Fruit fly (Drosophila melanogaster) whole organism, embryonic: ENCODE measurements around the gene CG8673.

Experiments
- Abd-B ChIP-seq: fragments of 200-800 bp; sonication (Bioruptor generic); optimal IDR thresholded peaks from 2 replicates; lab custom pipeline; 2018; ENCODE audit warnings: missing biosample characterization, mild to moderate bottlenecking, missing genetic modification characterization, moderate library complexity
- Adf1 ChIP-seq: fragments of 200-800 bp; sonication (Bioruptor generic); IDR thresholded peaks from 2 replicates; pipeline ENCODE4 v1.3.6; 2022; ENCODE audit warnings: missing biosample characterization, missing genetic modification characterization
- BEAF-32 ChIP-seq: fragments of 200-800 bp; sonication (Bioruptor generic); optimal IDR thresholded peaks from 3 replicates; lab custom pipeline; 2017; ENCODE audit warnings: missing biosample characterization, missing genetic modification characterization, mild to moderate bottlenecking, moderate library complexity, missing genetic modification reagents
- Bgb ChIP-seq: fragments of 200-800 bp; sonication (Bioruptor generic); IDR thresholded peaks from 2 replicates; pipeline ENCODE4 v1.3.6; 2022; ENCODE audit warnings: missing biosample characterization, missing genetic modification characterization; ENCODE audit not compliant: partially characterized antibody
- CG10267 ChIP-seq: fragments of 200-800 bp; sonication (Bioruptor generic); optimal IDR thresholded peaks from 2 replicates; lab custom pipeline; 2018; ENCODE audit warnings: missing biosample characterization, mild to moderate bottlenecking, missing genetic modification characterization, moderate library complexity
- CG11085 ChIP-seq: fragments of 200-800 bp; sonication (Bioruptor generic); IDR thresholded peaks from 2 replicates; pipeline ENCODE4 v1.3.6; 2022; ENCODE audit warnings: missing biosample characterization, missing genetic modification characterization
- CG11695 ChIP-seq: fragments of 200-800 bp; sonication (Bioruptor generic); IDR thresholded peaks from 3 replicates; pipeline ENCODE4 v1.3.6; 2022; ENCODE audit warnings: missing biosample characterization, missing genetic modification characterization
- CG13296 ChIP-seq: fragments of 200-800 bp; sonication (Bioruptor generic); optimal IDR thresholded peaks from 3 replicates; lab custom pipeline; 2018; ENCODE audit warnings: missing biosample characterization, mild to moderate bottlenecking, missing genetic modification characterization
- CG13424 ChIP-seq: fragments of 200-800 bp; sonication (Bioruptor generic); optimal IDR thresholded peaks from 2 replicates; lab custom pipeline; 2019; ENCODE audit warnings: missing biosample characterization, mild to moderate bottlenecking, missing genetic modification characterization, moderate library complexity
- CG13624 ChIP-seq: fragments of 200-800 bp; sonication (Bioruptor generic); optimal IDR thresholded peaks from 2 replicates; lab custom pipeline; 2016; ENCODE audit warnings: missing biosample characterization, missing genetic modification characterization
- CG14860 ChIP-seq: fragments of 200-800 bp; sonication (Bioruptor generic); IDR thresholded peaks from 3 replicates; pipeline ENCODE4 v1.3.6; 2022; ENCODE audit warnings: missing biosample characterization, missing genetic modification characterization; ENCODE audit not compliant: partially characterized antibody
- CG15514 ChIP-seq: fragments of 200-800 bp; sonication (Bioruptor generic); optimal IDR thresholded peaks from 3 replicates; lab custom pipeline; 2017; ENCODE audit warnings: missing biosample characterization, missing genetic modification characterization, mild to moderate bottlenecking, moderate library complexity, missing genetic modification reagents
- CG17359 ChIP-seq: fragments of 200-800 bp; sonication (Bioruptor generic); optimal IDR thresholded peaks from 3 replicates; lab custom pipeline; 2018; ENCODE audit warnings: missing biosample characterization, mild to moderate bottlenecking, missing genetic modification characterization, moderate library complexity
- CG1792 ChIP-seq: fragments of 200-800 bp; sonication (Bioruptor generic); optimal IDR thresholded peaks from 2 replicates; lab custom pipeline; 2016; ENCODE audit warnings: missing biosample characterization, missing genetic modification characterization
- CG2202 ChIP-seq: fragments of 200-800 bp; sonication (Bioruptor generic); optimal IDR thresholded peaks from 2 replicates; lab custom pipeline; 2018; ENCODE audit warnings: missing biosample characterization, mild to moderate bottlenecking, missing genetic modification characterization
- CG34422 ChIP-seq: fragments of 200-800 bp; sonication (Bioruptor generic); IDR thresholded peaks from 3 replicates; pipeline ENCODE4 v1.3.6; 2022; ENCODE audit warnings: missing biosample characterization, missing genetic modification characterization
- CG3838 ChIP-seq: fragments of 200-800 bp; sonication (Bioruptor generic); optimal IDR thresholded peaks from 3 replicates; lab custom pipeline; 2016; ENCODE audit warnings: missing biosample characterization, missing genetic modification characterization
- CG4360 ChIP-seq: fragments of 200-800 bp; sonication (Bioruptor generic); IDR thresholded peaks from 2 replicates; pipeline ENCODE4 v1.3.6; 2022; ENCODE audit warnings: missing biosample characterization, missing genetic modification characterization
- CG4617 ChIP-seq: fragments of 200-800 bp; sonication (Bioruptor generic); optimal IDR thresholded peaks from 3 replicates; lab custom pipeline; 2016; ENCODE audit warnings: missing biosample characterization, missing genetic modification characterization, borderline replicate concordance
- CG5245 ChIP-seq: fragments of 200-800 bp; sonication (Bioruptor generic); optimal IDR thresholded peaks from 3 replicates; lab custom pipeline; 2016; ENCODE audit warnings: missing biosample characterization, missing genetic modification characterization
- CG7357 ChIP-seq: fragments of 200-800 bp; sonication (Bioruptor generic); IDR thresholded peaks from 3 replicates; pipeline ENCODE4 v1.3.6; 2022; ENCODE audit warnings: missing biosample characterization, missing genetic modification characterization
- CrebB ChIP-seq: fragments of 200-800 bp; sonication (Bioruptor generic); optimal IDR thresholded peaks from 3 replicates; lab custom pipeline; 2018; ENCODE audit warnings: missing biosample characterization, mild to moderate bottlenecking, missing genetic modification characterization
- Deaf1 ChIP-seq: fragments of 200-800 bp; optimal IDR thresholded peaks from 3 replicates; lab custom pipeline; 2019; ENCODE audit warnings: missing biosample characterization, mild to moderate bottlenecking, missing genetic modification characterization, moderate library complexity
- Dek ChIP-seq: fragments of 200-800 bp; sonication (Bioruptor generic); optimal IDR thresholded peaks from 3 replicates; lab custom pipeline; 2019; ENCODE audit warnings: missing biosample characterization, mild to moderate bottlenecking, missing genetic modification characterization, moderate library complexity
- Med ChIP-seq: fragments of 200-800 bp; sonication (Bioruptor generic); peaks from one replicate; lab custom pipeline; 2016; ENCODE audit warnings: missing biosample characterization, missing genetic modification characterization, mild to moderate bottlenecking, inconsistent platforms, moderate library complexity
- Pdp1 ChIP-seq, 2 experiments: fragments of 200-800 bp; sonication (Bioruptor generic); optimal IDR thresholded peaks; 3 replicates each; lab custom pipeline; 2016; ENCODE audit warnings: missing biosample characterization in 2 of 2, missing genetic modification characterization in 2 of 2, mild to moderate bottlenecking in 1 of 2, moderate library complexity in 1 of 2
- Poxn ChIP-seq: fragments of 200-800 bp; sonication (Bioruptor generic); IDR thresholded peaks from 2 replicates; pipeline ENCODE4 v1.3.6; 2022; ENCODE audit warnings: missing biosample characterization, missing genetic modification characterization
- Side ChIP-seq: fragments of 200-800 bp; sonication (Bioruptor generic); optimal IDR thresholded peaks from 2 replicates; lab custom pipeline; 2016; ENCODE audit warnings: missing biosample characterization, missing genetic modification characterization
- Sox102F ChIP-seq: fragments of 200-800 bp; sonication (Bioruptor generic); optimal IDR thresholded peaks from 2 replicates; lab custom pipeline; 2018; ENCODE audit warnings: missing biosample characterization, mild to moderate bottlenecking, missing genetic modification characterization, moderate library complexity
- Vsx1 ChIP-seq: fragments of 200-800 bp; sonication (Bioruptor generic); optimal IDR thresholded peaks from 2 replicates; lab custom pipeline; 2017; ENCODE audit warnings: missing biosample characterization, mild to moderate bottlenecking, missing genetic modification characterization, missing genetic modification reagents
- bcd ChIP-seq: fragments of 200-800 bp; sonication (Bioruptor generic); optimal IDR thresholded peaks from 2 replicates; lab custom pipeline; 2017; ENCODE audit warnings: missing biosample characterization, mild to moderate bottlenecking, missing genetic modification characterization
- chinmo ChIP-seq: fragments of 200-800 bp; sonication (Bioruptor generic); IDR thresholded peaks from 4 replicates; pipeline ENCODE4 v1.3.6; 2022; ENCODE audit warnings: missing biosample characterization, missing genetic modification characterization; ENCODE audit not compliant: partially characterized antibody
- crp ChIP-seq, 2 experiments: fragments of 200-800 bp; sonication (Bioruptor generic); optimal IDR thresholded peaks; 2 replicates in 1 of 2; 3 replicates in 1 of 2; lab custom pipeline; 2017; ENCODE audit warnings: missing biosample characterization in 2 of 2, missing genetic modification characterization in 2 of 2, mild to moderate bottlenecking in 1 of 2, moderate library complexity in 1 of 2
- da ChIP-seq: fragments of 200-800 bp; sonication (Bioruptor generic); optimal IDR thresholded peaks from 2 replicates; lab custom pipeline; 2016; ENCODE audit warnings: missing biosample characterization, missing genetic modification characterization
- dmrt11E ChIP-seq: fragments of 200-800 bp; sonication (Bioruptor generic); optimal IDR thresholded peaks from 3 replicates; lab custom pipeline; 2018; ENCODE audit warnings: missing biosample characterization, mild to moderate bottlenecking, missing genetic modification characterization, moderate library complexity
- fd3F ChIP-seq: fragments of 200-800 bp; sonication (Bioruptor generic); optimal IDR thresholded peaks from 2 replicates; lab custom pipeline; 2018; ENCODE audit warnings: missing biosample characterization, mild to moderate bottlenecking, missing genetic modification characterization, moderate library complexity
- gce ChIP-seq: fragments of 200-800 bp; sonication (Bioruptor generic); IDR thresholded peaks from 3 replicates; pipeline ENCODE4 v1.3.6; 2022; ENCODE audit warnings: missing biosample characterization, missing genetic modification characterization
- gfzf ChIP-seq: fragments of 200-800 bp; sonication (Bioruptor generic); optimal IDR thresholded peaks from 2 replicates; lab custom pipeline; 2016; ENCODE audit warnings: missing biosample characterization, mild to moderate bottlenecking, missing genetic modification characterization, moderate library complexity
- gro ChIP-seq: fragments of 200-800 bp; sonication (Bioruptor generic); optimal IDR thresholded peaks from 2 replicates; lab custom pipeline; 2016; ENCODE audit warnings: missing biosample characterization, missing genetic modification characterization
- hb ChIP-seq: fragments of 200-800 bp; sonication (Bioruptor generic); IDR thresholded peaks from 3 replicates; pipeline ENCODE4 v1.3.6; 2022; ENCODE audit warnings: missing biosample characterization, missing genetic modification characterization; ENCODE audit not compliant: partially characterized antibody
- ind ChIP-seq: fragments of 200-800 bp; sonication (Bioruptor generic); optimal IDR thresholded peaks from 3 replicates; lab custom pipeline; 2016; ENCODE audit warnings: missing biosample characterization, missing genetic modification characterization
- lbe ChIP-seq: fragments of 200-800 bp; sonication (Bioruptor generic); optimal IDR thresholded peaks from 2 replicates; lab custom pipeline; 2016; ENCODE audit warnings: missing biosample characterization, mild to moderate bottlenecking, missing genetic modification characterization
- mld ChIP-seq: fragments of 200-800 bp; sonication (Bioruptor generic); IDR thresholded peaks from 3 replicates; pipeline ENCODE4 v1.3.6; 2022; ENCODE audit warnings: missing biosample characterization, missing genetic modification characterization; ENCODE audit not compliant: partially characterized antibody
- nmo ChIP-seq: fragments of 200-800 bp; sonication (Bioruptor generic); optimal IDR thresholded peaks from 2 replicates; lab custom pipeline; 2018; ENCODE audit warnings: missing biosample characterization, mild to moderate bottlenecking, missing genetic modification characterization, moderate library complexity
- peb ChIP-seq: fragments of 200-800 bp; sonication (Bioruptor generic); IDR thresholded peaks from 2 replicates; pipeline ENCODE4 v1.3.6; 2022; ENCODE audit warnings: missing biosample characterization, missing genetic modification characterization
- sens ChIP-seq: fragments of 200-800 bp; sonication (Bioruptor generic); peaks from one replicate; lab custom pipeline; 2016; ENCODE audit warnings: missing biosample characterization, missing genetic modification characterization
- sr ChIP-seq: fragments of 200-800 bp; sonication (Bioruptor generic); IDR thresholded peaks from 3 replicates; pipeline ENCODE4 v1.3.6; 2022; ENCODE audit warnings: missing biosample characterization, missing genetic modification characterization
- z ChIP-seq: fragments of 200-800 bp; sonication (Bioruptor generic); IDR thresholded peaks from 3 replicates; pipeline ENCODE4 v1.3.6; 2022; ENCODE audit warnings: missing biosample characterization, missing genetic modification characterization

CG8673 gene

DNA sequence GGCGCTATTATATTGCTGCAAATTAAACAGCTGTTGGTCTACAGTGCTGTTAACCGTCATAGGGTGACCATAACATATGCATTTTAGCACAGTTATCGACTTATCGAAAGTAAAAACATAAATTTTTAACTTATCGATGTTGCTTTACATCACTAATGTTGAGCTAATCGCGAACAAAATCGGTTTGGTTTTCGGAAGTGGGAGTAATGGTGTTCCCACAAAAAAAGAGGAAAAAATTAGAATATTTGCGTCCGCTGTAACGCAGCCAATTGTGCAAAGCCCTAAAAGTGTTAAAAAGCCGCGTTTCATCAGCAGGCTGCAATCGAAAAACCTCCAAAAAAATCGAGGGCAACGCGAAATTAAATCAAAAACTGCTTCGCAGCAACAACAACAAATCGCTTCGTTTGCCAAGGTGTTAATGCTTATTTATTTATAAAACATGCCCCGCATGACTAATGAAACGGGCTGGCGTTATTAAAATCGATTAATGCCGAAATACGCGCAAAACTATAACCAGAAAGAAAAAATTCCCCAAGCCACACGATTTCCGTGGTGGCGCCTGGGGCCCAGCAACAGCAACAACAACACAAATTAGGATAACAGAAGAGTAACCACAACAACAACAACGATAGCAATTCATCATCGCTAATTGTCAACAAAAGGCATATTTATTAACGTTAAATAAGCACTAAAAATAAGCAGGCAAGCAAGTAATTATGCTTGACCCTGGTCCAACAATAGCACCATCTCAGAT lies 2.9 kb downstream of the CG8673 start, which contains the start of the genes CG12375 and CG8668 (continued):
- 0 out of 3 replicates have a peak, but pooled peaks have one; percentile 23 for TF ChIP-seq sr
- peak; percentile 13 for TF ChIP-seq CG13296 (GFP tag; lab: Kevin White, UChicago)
- peak; percentile 76; the same call in 2 of the 3 replicates for TF ChIP-seq hb (GFP tag; lab: Robert Waterston, UW)
- TF ChIP-seq CG34422 (GFP tag; lab: Robert Waterston, UW) = peak; percentile 24; the same call in 1 of the 3 replicates
- TF ChIP-seq dmrt11E (tag; lab: Kevin White, UChicago) = no peak
- TF ChIP-seq Poxn (GFP tag; lab: Robert Waterston, UW) = no peak
- no peak for TF ChIP-seq Deaf1 (tag; lab: Kevin White, UChicago)
- peak; percentile 77 for TF ChIP-seq CG4617 (GFP tag; lab: Kevin White, UChicago)
- TF ChIP-seq gro (GFP tag; lab: Kevin White, UChicago) = peak; percentile 22
- TF ChIP-seq gfzf (GFP tag; lab: Kevin White, UChicago) = peak; percentile 29
- no peak for TF ChIP-seq CG5245 (GFP tag; lab: Kevin White, UChicago)
- TF ChIP-seq Dek (tag; lab: Kevin White, UChicago) = no peak
- peak; percentile 89 for TF ChIP-seq CG4360 (GFP tag; lab: Robert Waterston, UW)
- TF ChIP-seq da (GFP tag; lab: Kevin White, UChicago) = no peak
- TF ChIP-seq CG1792 (GFP tag; lab: Kevin White, UChicago) = no peak
- no peak for TF ChIP-seq z (GFP tag; lab: Robert Waterston, UW)
- peak; percentile 57; the same call in 2 of the 3 replicates for TF ChIP-seq mld (GFP tag; lab: Robert Waterston, UW)
- TF ChIP-seq Bgb (GFP tag; lab: Robert Waterston, UW) = peak; percentile 87
- TF ChIP-seq gce = no peak
- peak; percentile 91 for TF ChIP-seq Vsx1 (GFP tag; lab: Kevin White, UChicago)
- no peak for TF ChIP-seq CG3838
- TF ChIP-seq CG10267 = peak; percentile 37
- peak in 1 of 2 experiments; percentile 80 for TF ChIP-seq crp (GFP tag; optimal IDR thresholded peaks at IDR 0.05; lab: Kevin White, UChicago)
- TF ChIP-seq chinmo (GFP tag; lab: Robert Waterston, UW) = 0 out of 4 replicates have a peak, but pooled peaks have one; percentile 37
- TF ChIP-seq Adf1 (GFP tag; lab: Robert Waterston, UW) = no peak
- no peak for TF ChIP-seq CG2202
- TF ChIP-seq Sox102F = no peak
- TF ChIP-seq BEAF-32 = peak; percentile 80
- TF ChIP-seq Side (GFP tag; lab: Kevin White, UChicago) = no peak
- TF ChIP-seq Med (GFP tag; lab: Kevin White, UChicago) = peak; percentile 79
- no peak for TF ChIP-seq Abd-B (GFP tag; lab: Kevin White, UChicago)
- TF ChIP-seq nmo (GFP tag; lab: Kevin White, UChicago) = peak; percentile 3
- TF ChIP-seq CG15514 (GFP tag; lab: Kevin White, UChicago) = peak; percentile 54
- no peak for TF ChIP-seq CG13424 (tag; lab: Kevin White, UChicago)
- TF ChIP-seq fd3F (GFP tag; lab: Kevin White, UChicago) = no peak
- peak; percentile 22 for TF ChIP-seq lbe (GFP tag; lab: Kevin White, UChicago)
- TF ChIP-seq sens (GFP tag; lab: Kevin White, UChicago) = peak; percentile 90
- no peak for TF ChIP-seq bcd (GFP tag; lab: Kevin White, UChicago)
- TF ChIP-seq CG11085 = no peak
- no peak for TF ChIP-seq CrebB (tag; lab: Kevin White, UChicago)
- TF ChIP-seq Pdp1 (GFP tag; optimal IDR thresholded peaks at IDR 0.05; lab: Kevin White, UChicago) = peak in 1 of 2 experiments; percentile 18
- 0 out of 3 replicates have a peak, but pooled peaks have one; percentile 11 for TF ChIP-seq CG11695 (GFP tag; lab: Robert Waterston, UW)
- no peak for TF ChIP-seq CG17359 (tag; lab: Kevin White, UChicago)
- TF ChIP-seq CG7357 = no peak
- TF ChIP-seq ind (GFP tag; lab: Kevin White, UChicago) = no peak
- no peak for TF ChIP-seq peb (GFP tag; lab: Robert Waterston, UW)
- peak; percentile 58; the same call in 2 of the 3 replicates for TF ChIP-seq CG14860 (GFP tag; lab: Robert Waterston, UW)
- peak; percentile 28 for TF ChIP-seq CG13624 (GFP tag; lab: Kevin White, UChicago)
